Worm (Caenorhabditis elegans): Measurements from ENCODE around the gene tag-266.

- TF ChIP-seq nhr-77 (tag; optimal IDR thresholded peaks at IDR 0.05) (no peak), F37D6.2 (tag; optimal IDR thresholded peaks at IDR 0.05) (peak; percentile 61), vab-7 (GFP tag; IDR thresholded peaks at IDR 0.05) (no peak), unc-130 (GFP tag; optimal IDR thresholded peaks at IDR 0.05) (no peak), snpc-4 (tag; optimal IDR thresholded peaks at IDR 0.05) (no peak), aly-2 (tag; optimal IDR thresholded peaks at IDR 0.05) (no peak), mdt-29 (GFP tag; IDR thresholded peaks at IDR 0.05) (no peak)
Observed at ce11 chrIII:670994-671393, 31.0 kb upstream of the tag-266 start.

All from whole organism, L4 larva.